Worm (Caenorhabditis elegans) whole organism, late embryonic: ENCODE results near the gene tbx-8.

Experiments used
- ama-1 ChIP-seq: fragments of 150-350 bp; optimal IDR thresholded peaks from 2 replicates; lab custom pipeline; 2014
- ceh-48 ChIP-seq: sonication (generic microtip); optimal IDR thresholded peaks from 2 replicates; lab custom pipeline; 2016; ENCODE audit warnings: missing genetic modification characterization, inconsistent platforms, missing compliant biosample characterization
- dve-1 ChIP-seq: sonication (generic microtip); optimal IDR thresholded peaks from 2 replicates; lab custom pipeline; 2017; ENCODE audit warnings: antibody characterized with exemption, mild to moderate bottlenecking, missing genetic modification characterization, missing compliant biosample characterization
- elt-2 ChIP-seq: sonication (generic microtip); optimal IDR thresholded peaks from 2 replicates; lab custom pipeline; 2016; ENCODE audit warnings: missing genetic modification reagents, missing genetic modification characterization, missing compliant biosample characterization
- fkh-10 ChIP-seq: fragments of 150-350 bp; optimal IDR thresholded peaks from 2 replicates; lab custom pipeline; 2014; ENCODE audit warnings: missing biosample characterization, missing genetic modification reagents, missing genetic modification characterization
- hlh-13 ChIP-seq: fragments of 200-800 bp; sonication (Bioruptor generic); optimal IDR thresholded peaks from 2 replicates; lab custom pipeline; 2018; ENCODE audit warnings: mild to moderate bottlenecking, missing genetic modification characterization, missing compliant biosample characterization
- nfya-1 ChIP-seq: sonication (generic microtip); optimal IDR thresholded peaks from 2 replicates; lab custom pipeline; 2017; ENCODE audit warnings: missing genetic modification characterization, mild to moderate bottlenecking, missing compliant biosample characterization, antibody characterized with exemption, moderate library complexity
- odd-2 ChIP-seq: sonication (generic microtip); optimal IDR thresholded peaks from 2 replicates; lab custom pipeline; 2017; ENCODE audit warnings: antibody characterized with exemption, mild to moderate bottlenecking, missing genetic modification characterization, missing compliant biosample characterization
- pha-2 ChIP-seq: sonication (generic microtip); optimal IDR thresholded peaks from 2 replicates; lab custom pipeline; 2017; ENCODE audit warnings: mild to moderate bottlenecking, missing genetic modification characterization, missing compliant biosample characterization
- pqm-1 ChIP-seq: sonication (generic microtip); optimal IDR thresholded peaks from 2 replicates; lab custom pipeline; 2016; ENCODE audit warnings: missing genetic modification characterization, missing compliant biosample characterization
- tbx-7 ChIP-seq: sonication (generic microtip); optimal IDR thresholded peaks from 2 replicates; lab custom pipeline; 2016; ENCODE audit warnings: missing genotype, missing genetic modification characterization, missing compliant biosample characterization
- unc-86 ChIP-seq: sonication (generic microtip); optimal IDR thresholded peaks from 2 replicates; lab custom pipeline; 2016; ENCODE audit warnings: missing genetic modification characterization, missing compliant biosample characterization
- ztf-16 ChIP-seq: sonication (generic microtip); optimal IDR thresholded peaks from 2 replicates; lab custom pipeline; 2017; ENCODE audit warnings: missing genetic modification characterization, missing compliant biosample characterization

- no peak for TF ChIP-seq odd-2 (tag; lab: Kevin White, UChicago)
- TF ChIP-seq tbx-7 (tag; lab: Kevin White, UChicago) = no peak
- TF ChIP-seq nfya-1 (tag; lab: Kevin White, UChicago) = no peak
- TF ChIP-seq dve-1 = no peak
- no peak for TF ChIP-seq unc-86
- TF ChIP-seq hlh-13 (GFP tag; lab: Kevin White, UChicago) = no peak
- no peak for TF ChIP-seq elt-2 (tag; lab: Kevin White, UChicago)
- TF ChIP-seq ceh-48 (tag; lab: Kevin White, UChicago) = no peak
- TF ChIP-seq pqm-1 (tag; lab: Kevin White, UChicago) = no peak
- TF ChIP-seq ztf-16 (tag; lab: Kevin White, UChicago) = no peak
- TF ChIP-seq fkh-10 (GFP tag; lab: Kevin White, UChicago) = no peak
- no peak for TF ChIP-seq ama-1
- TF ChIP-seq pha-2 (tag; lab: Kevin White, UChicago) = no peak
Measured at ce11 chrIII:10318062-10318609, 29.0 kb upstream of the tbx-8 start, which contains the start of the genes unc-50 and ostf-4.
